Worm (Caenorhabditis elegans): ENCODE data around the gene mrp-1.

Gene mrp-1

DNA sequence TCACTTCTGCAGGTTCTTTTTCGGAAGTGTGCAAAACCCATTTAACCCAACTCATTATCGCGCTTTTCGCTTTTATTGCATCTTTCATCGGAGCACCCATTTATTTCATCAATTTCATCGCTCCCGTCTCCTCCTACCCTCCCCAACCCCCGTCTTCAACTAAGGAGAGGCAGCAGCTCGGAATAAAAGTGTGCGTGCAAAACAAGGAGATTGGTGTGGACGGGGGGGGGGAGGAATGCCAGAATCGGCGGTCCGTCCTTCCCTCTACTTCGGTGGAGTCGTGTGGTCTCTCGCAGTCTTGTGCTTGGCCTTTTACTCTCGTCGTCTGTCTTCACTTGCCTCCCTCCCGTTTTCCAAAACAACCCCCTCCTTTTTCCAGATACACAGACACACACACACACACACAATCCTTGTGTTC lies 13.7 kb upstream of the mrp-1 start (continued):
- no peak for TF ChIP-seq nhr-76 (tag; optimal IDR thresholded peaks at IDR 0.05)
- TF ChIP-seq nhr-12 (tag; optimal IDR thresholded peaks at IDR 0.05): no peak
- peak; percentile 87 for TF ChIP-seq skn-1 (tag; optimal IDR thresholded peaks at IDR 0.05)
- no peak for TF ChIP-seq ets-5 (GFP tag; IDR thresholded peaks at IDR 0.05)
- no peak for TF ChIP-seq pqm-1 (tag; optimal IDR thresholded peaks at IDR 0.05)
- TF ChIP-seq rnt-1 (tag; optimal IDR thresholded peaks at IDR 0.05): no peak
- TF ChIP-seq ceh-90 (tag; optimal IDR thresholded peaks at IDR 0.05): no peak
- no peak for TF ChIP-seq unc-62 (GFP tag; optimal IDR thresholded peaks at IDR 0.05)
- TF ChIP-seq C34B4.2 (tag; optimal IDR thresholded peaks at IDR 0.05): no peak
- no peak for TF ChIP-seq C16A3.4 (tag; optimal IDR thresholded peaks at IDR 0.05)
- no peak for TF ChIP-seq alr-1 (tag; optimal IDR thresholded peaks at IDR 0.05; ENCODE audit: borderline replicate concordance)
- TF ChIP-seq egl-27 (tag; optimal IDR thresholded peaks at IDR 0.05): no peak
- no peak for TF ChIP-seq unc-130 (tag; optimal IDR thresholded peaks at IDR 0.05)
- no peak for TF ChIP-seq mep-1 (tag; optimal IDR thresholded peaks at IDR 0.05)
- peak; percentile 8 for TF ChIP-seq jun-1 (tag; optimal IDR thresholded peaks at IDR 0.05)
- no peak for TF ChIP-seq blmp-1 (tag; optimal IDR thresholded peaks at IDR 0.05)
- TF ChIP-seq ceh-88 (GFP tag; IDR thresholded peaks at IDR 0.05): no peak
- TF ChIP-seq nhr-20 (tag; optimal IDR thresholded peaks at IDR 0.05): peak; percentile 1
- TF ChIP-seq tbx-2 (tag; optimal IDR thresholded peaks at IDR 0.05): peak; percentile 51
- no peak for TF ChIP-seq pag-3 (tag; optimal IDR thresholded peaks at IDR 0.05; ENCODE audit: borderline replicate concordance, insufficient read depth)
- no peak for TF ChIP-seq aha-1 (tag; optimal IDR thresholded peaks at IDR 0.05)
- no peak for TF ChIP-seq F16B12.6 (tag; optimal IDR thresholded peaks at IDR 0.05)
- no peak for TF ChIP-seq ztf-4 (tag; optimal IDR thresholded peaks at IDR 0.05)
- TF ChIP-seq aly-2 (tag; optimal IDR thresholded peaks at IDR 0.05): no peak
- TF ChIP-seq zag-1 (tag; optimal IDR thresholded peaks at IDR 0.05): no peak
- TF ChIP-seq nhr-85 (tag): peak; percentile 23
- TF ChIP-seq isw-1 (GFP tag; IDR thresholded peaks at IDR 0.05): peak; percentile 40
- TF ChIP-seq lin-39 (tag; optimal IDR thresholded peaks at IDR 0.05): no peak
- TF ChIP-seq nhr-71 (tag; optimal IDR thresholded peaks at IDR 0.05): peak; percentile 60
- TF ChIP-seq pax-3 (tag; optimal IDR thresholded peaks at IDR 0.05): peak; percentile 25
- no peak for TF ChIP-seq grh-1 (GFP tag; IDR thresholded peaks at IDR 0.05)
- TF ChIP-seq efl-1 (optimal IDR thresholded peaks at IDR 0.05): no peak
- no peak for TF ChIP-seq efl-1 (GFP tag; optimal IDR thresholded peaks at IDR 0.05 in 1 of 2)
- TF ChIP-seq nhr-47 (tag; optimal IDR thresholded peaks at IDR 0.05): peak; percentile 53
- TF ChIP-seq fkh-8 (tag; optimal IDR thresholded peaks at IDR 0.05): peak; percentile 84
- TF ChIP-seq swsn-7 (tag; optimal IDR thresholded peaks at IDR 0.05): peak; percentile 42
- peak; percentile 29 for TF ChIP-seq ces-1 (GFP tag; optimal IDR thresholded peaks at IDR 0.05)
- no peak for TF ChIP-seq zip-4 (GFP tag; optimal IDR thresholded peaks at IDR 0.05)
- TF ChIP-seq hpl-2 (GFP tag; optimal IDR thresholded peaks at IDR 0.05): no peak
- no peak for TF ChIP-seq hlh-4 (tag; optimal IDR thresholded peaks at IDR 0.05)
- TF ChIP-seq nhr-19 (GFP tag; conservative IDR thresholded peaks at IDR 0.05): no peak
- no peak for TF ChIP-seq unc-98 (GFP tag; IDR thresholded peaks at IDR 0.05)
- TF ChIP-seq nhr-237 (tag; optimal IDR thresholded peaks at IDR 0.05): no peak
- TF ChIP-seq lin-15B (tag; optimal IDR thresholded peaks at IDR 0.05): no peak
- TF ChIP-seq hlh-17 (GFP tag; optimal IDR thresholded peaks at IDR 0.05; ENCODE audit: borderline replicate concordance): no peak
- no peak for TF ChIP-seq snpc-4 (tag; optimal IDR thresholded peaks at IDR 0.05)
- no peak for TF ChIP-seq sup-37 (GFP tag; optimal IDR thresholded peaks at IDR 0.05)
- no peak for TF ChIP-seq C04F5.9 (tag; optimal IDR thresholded peaks at IDR 0.05)
- no peak for TF ChIP-seq nhr-84 (tag; optimal IDR thresholded peaks at IDR 0.05)
- TF ChIP-seq ceh-63 (GFP tag; optimal IDR thresholded peaks at IDR 0.05): peak; percentile 47
- TF ChIP-seq fkh-10 (GFP tag; optimal IDR thresholded peaks at IDR 0.05): peak; percentile 58
- TF ChIP-seq lsy-2 (tag; optimal IDR thresholded peaks at IDR 0.05): peak; percentile 6 to 32
- TF ChIP-seq nhr-28 (tag; optimal IDR thresholded peaks at IDR 0.05): no peak
- no peak for TF ChIP-seq lir-3 (tag; optimal IDR thresholded peaks at IDR 0.05; ENCODE audit: poor library complexity)
- peak in 1 of 2 experiments; percentile 58 for TF ChIP-seq lin-35 (GFP tag; optimal IDR thresholded peaks at IDR 0.05)

Measured in whole organism, L1 larva.